Worm (Caenorhabditis elegans) whole organism, young adult: ENCODE results near the gene far-4.

ENCODE experiments used
- B0261.1 ChIP-seq: sonication (generic microtip); optimal IDR thresholded peaks from 2 replicates; lab custom pipeline; 2016; ENCODE audit warnings: mild to moderate bottlenecking, missing genetic modification characterization, moderate library complexity, missing compliant biosample characterization
- C17E4.6 ChIP-seq: fragments of 200-800 bp; sonication (Bioruptor generic); IDR thresholded peaks from 2 replicates; pipeline ENCODE4 v1.3.6; 2022; ENCODE audit warnings: missing genetic modification reagents, missing genetic modification characterization, missing compliant biosample characterization
- F22D6.2 ChIP-seq: sonication (generic microtip); optimal IDR thresholded peaks from 2 replicates; lab custom pipeline; 2016; ENCODE audit warnings: mild to moderate bottlenecking, missing genetic modification characterization, missing compliant biosample characterization
- F23B12.7 ChIP-seq: sonication (generic microtip); optimal IDR thresholded peaks from 2 replicates; lab custom pipeline; 2017; ENCODE audit warnings: missing genetic modification characterization, mild to moderate bottlenecking, missing compliant biosample characterization, antibody characterized with exemption, moderate library complexity; ENCODE audit not compliant: insufficient read depth
- F33H1.4 ChIP-seq: fragments of 200-800 bp; sonication (Bioruptor generic); IDR thresholded peaks from 2 replicates; pipeline ENCODE4 v1.3.6; 2022; ENCODE audit warnings: missing genetic modification reagents, missing genetic modification characterization, missing compliant biosample characterization
- F49E8.2 ChIP-seq: sonication (generic microtip); optimal IDR thresholded peaks from 3 replicates; lab custom pipeline; 2017; ENCODE audit warnings: missing genetic modification characterization, mild to moderate bottlenecking, missing compliant biosample characterization, antibody characterized with exemption, moderate library complexity; ENCODE audit not compliant: insufficient read depth
- F57C9.4 ChIP-seq: sonication (generic microtip); optimal IDR thresholded peaks from 2 replicates; lab custom pipeline; 2017; ENCODE audit warnings: mild to moderate bottlenecking, missing genetic modification characterization, missing compliant biosample characterization
- Y53F4B.3 ChIP-seq: fragments of 200-800 bp; sonication (Bioruptor generic); IDR thresholded peaks from 2 replicates; pipeline ENCODE4 v1.3.6; 2022; ENCODE audit warnings: missing genetic modification reagents, missing genetic modification characterization, missing compliant biosample characterization
- Y53G8AR.9 ChIP-seq: fragments of 200-800 bp; sonication (Bioruptor generic); conservative IDR thresholded peaks from 2 replicates; pipeline ENCODE4 v1.3.6; 2022; ENCODE audit warnings: missing genetic modification reagents, missing genetic modification characterization, missing compliant biosample characterization
- akir-1 ChIP-seq: fragments of 200-800 bp; sonication (Bioruptor generic); optimal IDR thresholded peaks from 2 replicates; lab custom pipeline; 2018; ENCODE audit warnings: mild to moderate bottlenecking, missing genetic modification characterization, moderate library complexity, missing compliant biosample characterization
- ama-1 ChIP-seq, 3 experiments: fragments of 150-350 bp in 1 of 3; sonication (generic microtip) in 2 of 3; optimal IDR thresholded peaks; 2 replicates each; lab custom pipeline; 2014 to 2018; ENCODE audit warnings: missing biosample characterization in 2 of 3, missing genetic modification characterization in 2 of 3, missing genetic modification reagents in 2 of 3
- atf-7 ChIP-seq: sonication (generic microtip); optimal IDR thresholded peaks from 2 replicates; lab custom pipeline; 2017; ENCODE audit warnings: mild to moderate bottlenecking, missing genetic modification characterization, missing compliant biosample characterization
- attf-3 ChIP-seq: fragments of 200-800 bp; sonication (Bioruptor generic); conservative IDR thresholded peaks from 2 replicates; pipeline ENCODE4 v1.3.6; 2022; ENCODE audit warnings: missing genetic modification reagents, missing genetic modification characterization, missing compliant biosample characterization
- attf-5 ChIP-seq: fragments of 200-800 bp; sonication (Bioruptor generic); optimal IDR thresholded peaks from 2 replicates; lab custom pipeline; 2018; ENCODE audit warnings: mild to moderate bottlenecking, missing genetic modification characterization, missing compliant biosample characterization
- bed-2 ChIP-seq: fragments of 200-800 bp; sonication (Bioruptor generic); IDR thresholded peaks from 2 replicates; pipeline ENCODE4 v1.3.6; 2022; ENCODE audit warnings: missing genetic modification reagents, missing genetic modification characterization, missing compliant biosample characterization
- cebp-1 ChIP-seq, 2 experiments: fragments of 200-800 bp in 1 of 2; sonication (Bioruptor generic) in 1 of 2; sonication (generic microtip) in 1 of 2; IDR thresholded peaks in 1 of 2; optimal IDR thresholded peaks in 1 of 2; 2 replicates each; pipeline versions ENCODE4 v1.3.6 to Lab custom; 2017 to 2022; ENCODE audit warnings: missing compliant biosample characterization in 2 of 2, missing genetic modification characterization in 2 of 2, mild to moderate bottlenecking in 1 of 2, missing genetic modification reagents in 1 of 2, moderate library complexity in 1 of 2
- cebp-2 ChIP-seq: fragments of 200-800 bp; sonication (Bioruptor generic); IDR thresholded peaks from 2 replicates; pipeline ENCODE4 v1.3.6; 2022; ENCODE audit warnings: missing genetic modification characterization, missing compliant biosample characterization
- ceh-40 ChIP-seq: fragments of 200-800 bp; sonication (Bioruptor generic); IDR thresholded peaks from 2 replicates; pipeline ENCODE4 v1.3.6; 2022; ENCODE audit warnings: missing genetic modification characterization, missing compliant biosample characterization
- chd-7 ChIP-seq: sonication (generic microtip); optimal IDR thresholded peaks from 2 replicates; lab custom pipeline; 2016; ENCODE audit warnings: mild to moderate bottlenecking, missing genetic modification characterization, moderate library complexity, missing compliant biosample characterization
- dpff-1 ChIP-seq: sonication (generic microtip); optimal IDR thresholded peaks from 2 replicates; lab custom pipeline; 2017; ENCODE audit warnings: mild to moderate bottlenecking, missing genetic modification characterization, missing compliant biosample characterization
- fkh-3 ChIP-seq: sonication (generic microtip); optimal IDR thresholded peaks from 2 replicates; lab custom pipeline; 2016; ENCODE audit warnings: mild to moderate bottlenecking, missing genetic modification characterization, missing compliant biosample characterization
- gei-17 ChIP-seq: fragments of 200-800 bp; sonication (Bioruptor generic); optimal IDR thresholded peaks from 2 replicates; lab custom pipeline; 2018; ENCODE audit warnings: mild to moderate bottlenecking, missing genetic modification characterization, missing compliant biosample characterization
- hlh-12 ChIP-seq: sonication (generic microtip); optimal IDR thresholded peaks from 2 replicates; lab custom pipeline; 2016; ENCODE audit warnings: missing genetic modification characterization, missing compliant biosample characterization
- hlh-26 ChIP-seq: fragments of 200-800 bp; sonication (Bioruptor generic); conservative IDR thresholded peaks from 2 replicates; pipeline ENCODE4 v1.3.6; 2022; ENCODE audit warnings: missing genetic modification reagents, missing genetic modification characterization, missing compliant biosample characterization
- hmg-1.2 ChIP-seq: fragments of 200-800 bp; sonication (Bioruptor generic); IDR thresholded peaks from 2 replicates; pipeline ENCODE4 v1.3.6; 2022; ENCODE audit warnings: missing genetic modification reagents, missing genetic modification characterization, missing compliant biosample characterization
- hrde-1 ChIP-seq: sonication (generic microtip); optimal IDR thresholded peaks from 2 replicates; lab custom pipeline; 2016; ENCODE audit warnings: missing genetic modification characterization, mild to moderate bottlenecking, missing compliant biosample characterization, moderate library complexity, missing genotype, missing genetic modification reagents, borderline replicate concordance
- hsf-1 ChIP-seq: fragments of 200-800 bp; sonication (Bioruptor generic); IDR thresholded peaks from 2 replicates; pipeline ENCODE4 v1.3.6; 2022; ENCODE audit warnings: missing genetic modification reagents, missing genetic modification characterization, missing compliant biosample characterization
- lin-40 ChIP-seq: sonication (generic microtip); optimal IDR thresholded peaks from 2 replicates; lab custom pipeline; 2016; ENCODE audit warnings: missing genetic modification characterization, mild to moderate bottlenecking, missing compliant biosample characterization, missing genotype, missing genetic modification reagents
- lin-54 ChIP-seq: fragments of 200-800 bp; sonication (Bioruptor generic); optimal IDR thresholded peaks from 2 replicates; lab custom pipeline; 2018; ENCODE audit warnings: mild to moderate bottlenecking, missing genetic modification characterization, missing compliant biosample characterization
- lir-1 ChIP-seq: fragments of 200-800 bp; sonication (Bioruptor generic); conservative IDR thresholded peaks from 2 replicates; pipeline ENCODE4 v1.3.6; 2022; ENCODE audit warnings: missing genetic modification reagents, missing genetic modification characterization, missing compliant biosample characterization
- mel-28 ChIP-seq: sonication (generic microtip); optimal IDR thresholded peaks from 2 replicates; lab custom pipeline; 2016; ENCODE audit warnings: borderline replicate concordance, mild to moderate bottlenecking, missing genetic modification characterization, missing compliant biosample characterization
- mes-4 ChIP-seq: sonication (generic microtip); optimal IDR thresholded peaks from 2 replicates; lab custom pipeline; 2016; ENCODE audit warnings: missing genotype, missing genetic modification characterization, missing compliant biosample characterization
- mxl-1 ChIP-seq: sonication (generic microtip); optimal IDR thresholded peaks from 2 replicates; lab custom pipeline; 2016; ENCODE audit warnings: missing genetic modification characterization, missing compliant biosample characterization
- nfyb-1 ChIP-seq: fragments of 200-800 bp; sonication (Bioruptor generic); IDR thresholded peaks from 2 replicates; pipeline ENCODE4 v1.3.6; 2022; ENCODE audit warnings: missing genetic modification reagents, missing genetic modification characterization, missing compliant biosample characterization
- nhr-120 ChIP-seq: fragments of 200-800 bp; sonication (Bioruptor generic); IDR thresholded peaks from 2 replicates; pipeline ENCODE4 v1.3.6; 2022; ENCODE audit warnings: missing genetic modification characterization, missing compliant biosample characterization
- nhr-27 ChIP-seq: fragments of 200-800 bp; sonication (Bioruptor generic); optimal IDR thresholded peaks from 2 replicates; lab custom pipeline; 2018; ENCODE audit warnings: mild to moderate bottlenecking, missing genetic modification characterization, moderate library complexity, missing compliant biosample characterization
- nhr-80 ChIP-seq: sonication (generic microtip); optimal IDR thresholded peaks from 2 replicates; lab custom pipeline; 2016; ENCODE audit warnings: missing genetic modification characterization, missing compliant biosample characterization
- pbrm-1 ChIP-seq: fragments of 200-800 bp; sonication (Bioruptor generic); IDR thresholded peaks from 2 replicates; pipeline ENCODE4 v1.3.6; 2022; ENCODE audit warnings: missing genetic modification reagents, missing genetic modification characterization, missing compliant biosample characterization
- rcor-1 ChIP-seq: fragments of 200-800 bp; sonication (Bioruptor generic); IDR thresholded peaks from 2 replicates; pipeline ENCODE4 v1.3.6; 2022; ENCODE audit warnings: missing genetic modification reagents, missing genetic modification characterization, missing compliant biosample characterization
- repo-1 ChIP-seq: sonication (generic microtip); optimal IDR thresholded peaks from 2 replicates; lab custom pipeline; 2017; ENCODE audit warnings: mild to moderate bottlenecking, missing genetic modification characterization, missing compliant biosample characterization
- sdz-38 ChIP-seq: sonication (generic microtip); optimal IDR thresholded peaks from 2 replicates; lab custom pipeline; 2016; ENCODE audit warnings: missing genotype, missing genetic modification characterization, missing compliant biosample characterization
- snpc-1.3 ChIP-seq: sonication (generic microtip); optimal IDR thresholded peaks from 2 replicates; lab custom pipeline; 2017; ENCODE audit warnings: missing genetic modification characterization, mild to moderate bottlenecking, missing compliant biosample characterization, antibody characterized with exemption, moderate library complexity, missing genotype, missing genetic modification reagents; ENCODE audit not compliant: insufficient read depth
- unc-130 ChIP-seq: sonication (generic microtip); optimal IDR thresholded peaks from 2 replicates; lab custom pipeline; 2016; ENCODE audit warnings: missing genetic modification reagents, missing genetic modification characterization, missing compliant biosample characterization
- unc-62 ChIP-seq: fragments of 150-350 bp; optimal IDR thresholded peaks from 2 replicates; lab custom pipeline; 2014; ENCODE audit warnings: missing biosample characterization, missing genetic modification reagents, missing genetic modification characterization
- zim-3 ChIP-seq: sonication (generic microtip); optimal IDR thresholded peaks from 2 replicates; lab custom pipeline; 2017; ENCODE audit warnings: mild to moderate bottlenecking, missing genetic modification characterization, moderate library complexity, missing compliant biosample characterization
- ztf-25 ChIP-seq: fragments of 200-800 bp; sonication (Bioruptor generic); IDR thresholded peaks from 2 replicates; pipeline ENCODE4 v1.3.6; 2022; ENCODE audit warnings: missing genetic modification reagents, missing genetic modification characterization, missing compliant biosample characterization
- ztf-26 ChIP-seq: sonication (generic microtip); optimal IDR thresholded peaks from 2 replicates; lab custom pipeline; 2017; ENCODE audit warnings: missing genetic modification characterization, missing compliant biosample characterization
- ztf-3 ChIP-seq: fragments of 200-800 bp; sonication (Bioruptor generic); optimal IDR thresholded peaks from 2 replicates; lab custom pipeline; 2018; ENCODE audit warnings: mild to moderate bottlenecking, missing genetic modification characterization, missing compliant biosample characterization

Gene far-4

ce11 chrV:13003378-13003777, 3.9 kb upstream of the far-4 start:
- TF ChIP-seq atf-7 (tag; lab: Kevin White, UChicago) = peak; percentile 69
- peak; percentile 71 for TF ChIP-seq rcor-1
- peak; percentile 45 for TF ChIP-seq ztf-3 (GFP tag; lab: Kevin White, UChicago)
- TF ChIP-seq nfyb-1 = peak; percentile 85
- TF ChIP-seq mes-4 = peak; percentile 67
- peak; percentile 87 for TF ChIP-seq B0261.1 (tag; lab: Kevin White, UChicago)
- TF ChIP-seq nhr-120 (GFP tag; lab: Robert Waterston, UW) = no peak
- TF ChIP-seq snpc-1.3 = peak; percentile 85
- no peak for TF ChIP-seq gei-17 (GFP tag; lab: Kevin White, UChicago)
- peak; percentile 78 for TF ChIP-seq hmg-1.2
- TF ChIP-seq mel-28 (tag; lab: Kevin White, UChicago) = peak; percentile 22
- TF ChIP-seq bed-2 = no peak
- peak; percentile 71 for TF ChIP-seq fkh-3
- TF ChIP-seq mxl-1 = peak; percentile 62
- TF ChIP-seq F33H1.4 (GFP tag; lab: Robert Waterston, UW) = no peak
- no peak for TF ChIP-seq cebp-1 (GFP tag; IDR thresholded peaks at IDR 0.05; lab: Robert Waterston, UW)
- peak; percentile 67 for TF ChIP-seq cebp-1 (tag; optimal IDR thresholded peaks at IDR 0.05; lab: Kevin White, UChicago)
- TF ChIP-seq F23B12.7 (tag; lab: Kevin White, UChicago) = peak; percentile 76
- peak; percentile 43 for TF ChIP-seq nhr-80
- TF ChIP-seq repo-1 (tag; lab: Kevin White, UChicago) = peak; percentile 86
- TF ChIP-seq Y53F4B.3 (GFP tag; lab: Robert Waterston, UW) = no peak
- peak; percentile 79 for TF ChIP-seq chd-7 (tag; lab: Kevin White, UChicago)
- peak; percentile 63 for TF ChIP-seq hrde-1 (tag; lab: Kevin White, UChicago)
- TF ChIP-seq akir-1 = no peak
- peak; percentile 27 for TF ChIP-seq unc-130 (GFP tag; lab: Kevin White, UChicago)
- TF ChIP-seq C17E4.6 (GFP tag; lab: Robert Waterston, UW) = peak; percentile 32; the same call in 1 of the 2 replicates
- TF ChIP-seq F22D6.2 (tag; lab: Kevin White, UChicago) = no peak
- peak; percentile 58 for TF ChIP-seq attf-3 (GFP tag; lab: Robert Waterston, UW)
- peak; percentile 76 for TF ChIP-seq lin-40 (tag; lab: Kevin White, UChicago)
- TF ChIP-seq lin-54 = peak; percentile 63
- peak; percentile 67 for TF ChIP-seq pbrm-1
- TF ChIP-seq sdz-38 (tag; lab: Kevin White, UChicago) = no peak
- TF ChIP-seq ztf-26 (tag; lab: Kevin White, UChicago) = peak; percentile 51
- no peak for TF ChIP-seq nhr-27 (tag; lab: Kevin White, UChicago)
- no peak for TF ChIP-seq ztf-25 (GFP tag; lab: Robert Waterston, UW)
- TF ChIP-seq ama-1 (optimal IDR thresholded peaks at IDR 0.05; lab: Kevin White, UChicago) = no peak
- peak; percentile 63 to 76 for TF ChIP-seq ama-1 (GFP tag; optimal IDR thresholded peaks at IDR 0.05; lab: Kevin White, UChicago)
- no peak for TF ChIP-seq hsf-1 (GFP tag; lab: Robert Waterston, UW)
- no peak for TF ChIP-seq F57C9.4 (tag; lab: Kevin White, UChicago)
- TF ChIP-seq ceh-40 = peak; percentile 18; the same call in 1 of the 2 replicates
- TF ChIP-seq cebp-2 (GFP tag; lab: Robert Waterston, UW) = peak; percentile 83; the same call in 1 of the 2 replicates
- TF ChIP-seq lir-1 = 0 out of 2 replicates have a peak, but pooled peaks have one; percentile 42
- no peak for TF ChIP-seq unc-62 (GFP tag; lab: Kevin White, UChicago)
- TF ChIP-seq hlh-26 (GFP tag; lab: Robert Waterston, UW) = no peak
- TF ChIP-seq hlh-12 (tag; lab: Kevin White, UChicago) = peak; percentile 2
- TF ChIP-seq attf-5 (GFP tag; lab: Kevin White, UChicago) = no peak
- TF ChIP-seq dpff-1 (tag; lab: Kevin White, UChicago) = no peak
- peak; percentile 29; the same call in 1 of the 2 replicates for TF ChIP-seq Y53G8AR.9 (GFP tag; lab: Robert Waterston, UW)
- TF ChIP-seq F49E8.2 (tag; lab: Kevin White, UChicago) = peak; percentile 67
- peak; percentile 87 for TF ChIP-seq zim-3 (tag; lab: Kevin White, UChicago)
